Worm (Caenorhabditis elegans): ENCODE results near the gene F44E2.3.

Gene F44E2.3

DNA sequence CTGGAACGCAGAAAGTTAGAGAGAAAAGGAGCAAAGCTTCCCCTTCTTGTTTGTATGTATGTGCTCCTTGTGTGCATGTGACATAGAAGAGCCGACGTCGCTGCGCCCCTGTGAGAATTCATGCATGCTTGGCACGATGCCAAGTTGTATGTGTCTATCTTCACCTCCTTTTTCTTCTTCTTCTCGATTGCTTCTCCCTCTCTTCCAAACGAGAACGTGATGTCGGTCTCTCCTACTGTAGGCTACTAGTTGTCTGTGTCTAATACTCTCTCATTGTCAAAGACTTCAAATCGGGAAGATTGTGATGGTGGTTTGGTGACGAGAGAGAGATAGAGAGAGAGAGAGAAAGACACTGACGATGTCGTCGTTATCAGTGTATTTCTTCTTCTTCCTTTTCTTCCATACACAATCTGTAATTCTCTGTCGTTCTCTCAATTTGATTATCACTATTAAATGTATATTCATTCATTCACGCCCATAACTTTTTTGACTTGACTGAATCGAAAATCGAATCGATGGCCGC is 31.8 kb downstream of the F44E2.3 start (continued):
- TF ChIP-seq snpc-1.1 (tag; optimal IDR thresholded peaks at IDR 0.05; ENCODE audit: insufficient read depth) (no peak), aptf-2 (GFP tag; conservative IDR thresholded peaks at IDR 0.05) (no peak), egrh-3 (GFP tag; IDR thresholded peaks at IDR 0.05) (peak; percentile 25; the same call in 1 of the 2 replicates), madf-3 (GFP tag; IDR thresholded peaks at IDR 0.05) (no peak), Y95B8A.8 (GFP tag; IDR thresholded peaks at IDR 0.05) (no peak), egl-18 (GFP tag; IDR thresholded peaks at IDR 0.05) (no peak)

ce11 chrIII:8795595-8796141 is 33.4 kb downstream of the F44E2.3 start:
- TF ChIP-seq nhr-120 (GFP tag; IDR thresholded peaks at IDR 0.05): no peak
- TF ChIP-seq B0019.2 (GFP tag; conservative IDR thresholded peaks at IDR 0.05): no peak; the same call in 1 of the 2 replicates
- TF ChIP-seq ceh-100 (GFP tag; IDR thresholded peaks at IDR 0.05): peak; percentile 23; the same call in 1 of the 2 replicates
- no peak for TF ChIP-seq mel-28 (tag; optimal IDR thresholded peaks at IDR 0.05; ENCODE audit: borderline replicate concordance)
- peak; percentile 60 for TF ChIP-seq nhr-90 (tag; optimal IDR thresholded peaks at IDR 0.05)
- TF ChIP-seq cebp-1 (GFP tag; IDR thresholded peaks at IDR 0.05): peak; percentile 25; the same call in 1 of the 2 replicates
- TF ChIP-seq cebp-1 (tag; optimal IDR thresholded peaks at IDR 0.05): peak; percentile 88
- peak; percentile 46; the same call in 1 of the 2 replicates for TF ChIP-seq Y67H2A.10 (GFP tag; conservative IDR thresholded peaks at IDR 0.05)
- TF ChIP-seq aptf-3 (GFP tag; IDR thresholded peaks at IDR 0.05): no peak
- TF ChIP-seq lin-54 (GFP tag; optimal IDR thresholded peaks at IDR 0.05): peak; percentile 44
- TF ChIP-seq B0035.1 (tag; optimal IDR thresholded peaks at IDR 0.05): peak; percentile 37
- TF ChIP-seq ztf-26 (tag; optimal IDR thresholded peaks at IDR 0.05): peak; percentile 83
- TF ChIP-seq cebp-2 (GFP tag; IDR thresholded peaks at IDR 0.05): no peak
- TF ChIP-seq bed-2 (GFP tag; IDR thresholded peaks at IDR 0.05): peak; percentile 69; the same call in 1 of the 2 replicates
- peak; percentile 55 for TF ChIP-seq F10E7.11 (tag; optimal IDR thresholded peaks at IDR 0.05)
- peak; percentile 52 for TF ChIP-seq ztf-3 (GFP tag; optimal IDR thresholded peaks at IDR 0.05)
- TF ChIP-seq F55B11.4 (tag; optimal IDR thresholded peaks at IDR 0.05; ENCODE audit: borderline replicate concordance, insufficient read depth): no peak
- peak in 1 of 2 experiments; percentile 5 for TF ChIP-seq rec-8 (tag; optimal IDR thresholded peaks at IDR 0.05)
- peak; percentile 49 for TF ChIP-seq pha-4 (tag; optimal IDR thresholded peaks at IDR 0.05)
- TF ChIP-seq mes-4 (tag; optimal IDR thresholded peaks at IDR 0.05): no peak
- TF ChIP-seq F49E8.2 (tag; optimal IDR thresholded peaks at IDR 0.05; ENCODE audit: insufficient read depth): no peak
- TF ChIP-seq ekl-4 (GFP tag; IDR thresholded peaks at IDR 0.05): peak; percentile 69
- peak; percentile 96 for TF ChIP-seq lin-40 (tag; optimal IDR thresholded peaks at IDR 0.05)
- TF ChIP-seq Y95B8A.8 (GFP tag; IDR thresholded peaks at IDR 0.05): 0 out of 2 replicates have a peak, but pooled peaks have one; percentile 34
- peak; percentile 52; the same call in 1 of the 2 replicates for TF ChIP-seq hsf-1 (GFP tag; IDR thresholded peaks at IDR 0.05)
- TF ChIP-seq mxl-1 (tag; optimal IDR thresholded peaks at IDR 0.05): no peak
- no peak for TF ChIP-seq Y56A3A.18 (GFP tag; IDR thresholded peaks at IDR 0.05)
- TF ChIP-seq K12H6.12 (tag; optimal IDR thresholded peaks at IDR 0.05): peak; percentile 96
- TF ChIP-seq tbp1 (GFP tag; optimal IDR thresholded peaks at IDR 0.05): peak; percentile 62
- no peak for TF ChIP-seq nhr-27 (tag; optimal IDR thresholded peaks at IDR 0.05)
- peak; percentile 59 for TF ChIP-seq akir-1 (GFP tag; optimal IDR thresholded peaks at IDR 0.05)
- peak; percentile 96 for TF ChIP-seq somi-1 (GFP tag; optimal IDR thresholded peaks at IDR 0.05)
- TF ChIP-seq hmg-1.2 (GFP tag; IDR thresholded peaks at IDR 0.05): peak; percentile 97
- peak; percentile 60 for TF ChIP-seq ztf-18 (tag; optimal IDR thresholded peaks at IDR 0.05)
- peak in 2 of 3 experiments; percentile 38 to 84 for TF ChIP-seq lin-35 (GFP tag; optimal IDR thresholded peaks at IDR 0.05)
- no peak for TF ChIP-seq madf-8 (GFP tag; conservative IDR thresholded peaks at IDR 0.05)
- TF ChIP-seq snpc-1.3 (tag; optimal IDR thresholded peaks at IDR 0.05; ENCODE audit: insufficient read depth): peak; percentile 49
- TF ChIP-seq nfyb-1 (GFP tag; IDR thresholded peaks at IDR 0.05): peak; percentile 89
- no peak for TF ChIP-seq fkh-3 (tag; optimal IDR thresholded peaks at IDR 0.05)
- peak; percentile 45; the same call in 1 of the 2 replicates for TF ChIP-seq lir-1 (GFP tag; conservative IDR thresholded peaks at IDR 0.05)
